Fruit fly (Drosophila melanogaster) whole organism, prepupa: ENCODE data around the gene RpL7A.

Experiments
- Blimp-1 ChIP-seq: fragments of 200-800 bp; sonication (Bioruptor generic); optimal IDR thresholded peaks from 3 replicates; lab custom pipeline; 2017; ENCODE audit warnings: missing biosample characterization, missing genetic modification characterization, mild to moderate bottlenecking, moderate library complexity, missing genetic modification reagents
- CG10669 ChIP-seq: fragments of 200-800 bp; sonication (Bioruptor generic); optimal IDR thresholded peaks from 3 replicates; lab custom pipeline; 2018; ENCODE audit warnings: missing biosample characterization, mild to moderate bottlenecking, missing genetic modification characterization, moderate library complexity
- CG11294 ChIP-seq: fragments of 200-800 bp; sonication (Bioruptor generic); IDR thresholded peaks from 2 replicates; pipeline ENCODE4 v1.3.6; 2022; ENCODE audit warnings: missing biosample characterization, missing genetic modification characterization
- CG11902 ChIP-seq: fragments of 200-800 bp; sonication (Bioruptor generic); optimal IDR thresholded peaks from 3 replicates; lab custom pipeline; 2016; ENCODE audit warnings: missing biosample characterization, missing genetic modification characterization
- CG15336 ChIP-seq: fragments of 200-800 bp; sonication (Bioruptor generic); IDR thresholded peaks from 2 replicates; pipeline ENCODE4 v1.3.6; 2022; ENCODE audit warnings: missing biosample characterization, missing genetic modification characterization
- CG1621 ChIP-seq: fragments of 200-800 bp; sonication (Bioruptor generic); optimal IDR thresholded peaks from 3 replicates; lab custom pipeline; 2018; ENCODE audit warnings: missing biosample characterization, mild to moderate bottlenecking, missing genetic modification characterization
- CG16779 ChIP-seq: fragments of 200-800 bp; sonication (Bioruptor generic); optimal IDR thresholded peaks from 3 replicates; lab custom pipeline; 2017; ENCODE audit warnings: missing biosample characterization, mild to moderate bottlenecking, missing genetic modification characterization
- CG3032 ChIP-seq: fragments of 200-800 bp; optimal IDR thresholded peaks from 2 replicates; lab custom pipeline; 2019; ENCODE audit warnings: missing biosample characterization, mild to moderate bottlenecking, missing genetic modification characterization, moderate library complexity
- CG31627 ChIP-seq: fragments of 200-800 bp; sonication (Bioruptor generic); optimal IDR thresholded peaks from 3 replicates; lab custom pipeline; 2016; ENCODE audit warnings: missing biosample characterization, missing genetic modification characterization
- CG32006 ChIP-seq: fragments of 200-800 bp; sonication (Bioruptor generic); optimal IDR thresholded peaks from 3 replicates; lab custom pipeline; 2017; ENCODE audit warnings: missing biosample characterization, mild to moderate bottlenecking, missing genetic modification characterization
- CG34406 ChIP-seq: fragments of 200-800 bp; sonication (Bioruptor generic); optimal IDR thresholded peaks from 3 replicates; lab custom pipeline; 2016; ENCODE audit warnings: missing biosample characterization, missing genetic modification characterization
- CG6276 ChIP-seq: fragments of 200-800 bp; sonication (Bioruptor generic); optimal IDR thresholded peaks from 2 replicates; lab custom pipeline; 2017; ENCODE audit warnings: missing biosample characterization, mild to moderate bottlenecking, missing genetic modification characterization
- CG6792 ChIP-seq: fragments of 200-800 bp; sonication (Bioruptor generic); optimal IDR thresholded peaks from 3 replicates; lab custom pipeline; 2016; ENCODE audit warnings: missing biosample characterization, missing genetic modification characterization
- CG6808 ChIP-seq: fragments of 200-800 bp; sonication (Bioruptor generic); optimal IDR thresholded peaks from 3 replicates; lab custom pipeline; 2017; ENCODE audit warnings: missing biosample characterization, missing genetic modification characterization, mild to moderate bottlenecking, moderate library complexity, missing genetic modification reagents
- CG7368 ChIP-seq: fragments of 200-800 bp; sonication (Bioruptor generic); optimal IDR thresholded peaks from 3 replicates; lab custom pipeline; 2016; ENCODE audit warnings: missing biosample characterization, missing genetic modification characterization
- CG9139 ChIP-seq: fragments of 200-800 bp; sonication (Bioruptor generic); optimal IDR thresholded peaks from 3 replicates; lab custom pipeline; 2017; ENCODE audit warnings: missing biosample characterization, mild to moderate bottlenecking, missing genetic modification characterization
- Eip93F ChIP-seq: fragments of 200-800 bp; sonication (Bioruptor generic); optimal IDR thresholded peaks from 2 replicates; lab custom pipeline; 2016; ENCODE audit warnings: missing biosample characterization, mild to moderate bottlenecking, missing genetic modification characterization
- Ets21C ChIP-seq: fragments of 200-800 bp; sonication (Bioruptor generic); optimal IDR thresholded peaks from 3 replicates; lab custom pipeline; 2016; ENCODE audit warnings: missing biosample characterization, missing genetic modification characterization
- Ets96B ChIP-seq: fragments of 200-800 bp; optimal IDR thresholded peaks from 2 replicates; lab custom pipeline; 2019; ENCODE audit warnings: missing biosample characterization, mild to moderate bottlenecking, missing genetic modification characterization, moderate library complexity
- Gug ChIP-seq: fragments of 200-800 bp; sonication (Bioruptor generic); IDR thresholded peaks from 2 replicates; pipeline ENCODE4 v1.3.6; 2022; ENCODE audit warnings: missing biosample characterization, missing genetic modification characterization
- Hr39 ChIP-seq: fragments of 200-800 bp; sonication (Bioruptor generic); optimal IDR thresholded peaks from 2 replicates; lab custom pipeline; 2016; ENCODE audit warnings: missing biosample characterization, missing genetic modification characterization
- Lpt ChIP-seq: fragments of 200-800 bp; sonication (Bioruptor generic); optimal IDR thresholded peaks from 3 replicates; lab custom pipeline; 2016; ENCODE audit warnings: missing biosample characterization, missing genetic modification characterization
- Met ChIP-seq: fragments of 200-800 bp; sonication (Bioruptor generic); optimal IDR thresholded peaks from 3 replicates; lab custom pipeline; 2016; ENCODE audit warnings: missing biosample characterization, missing genetic modification characterization
- OdsH ChIP-seq: fragments of 200-800 bp; sonication (Bioruptor generic); optimal IDR thresholded peaks from 3 replicates; lab custom pipeline; 2016; ENCODE audit warnings: missing biosample characterization, missing genetic modification characterization
- Smox ChIP-seq: fragments of 200-800 bp; sonication (Bioruptor generic); optimal IDR thresholded peaks from 3 replicates; lab custom pipeline; 2016; ENCODE audit warnings: missing biosample characterization, missing genetic modification characterization
- Sox102F ChIP-seq: fragments of 200-800 bp; sonication (Bioruptor generic); optimal IDR thresholded peaks from 2 replicates; lab custom pipeline; 2016; ENCODE audit warnings: missing biosample characterization, mild to moderate bottlenecking, missing genetic modification characterization
- Sox14 ChIP-seq: fragments of 200-800 bp; sonication (Bioruptor generic); optimal IDR thresholded peaks from 3 replicates; lab custom pipeline; 2016; ENCODE audit warnings: missing biosample characterization, missing genetic modification characterization
- Sox15 ChIP-seq: fragments of 200-800 bp; sonication (Bioruptor generic); optimal IDR thresholded peaks from 3 replicates; lab custom pipeline; 2016; ENCODE audit warnings: missing biosample characterization, missing genetic modification characterization
- achi ChIP-seq: fragments of 200-800 bp; sonication (Bioruptor generic); optimal IDR thresholded peaks from 3 replicates; lab custom pipeline; 2016; ENCODE audit warnings: missing biosample characterization, missing genetic modification characterization
- cyc ChIP-seq: fragments of 200-800 bp; sonication (Bioruptor generic); optimal IDR thresholded peaks from 3 replicates; lab custom pipeline; 2016; ENCODE audit warnings: missing biosample characterization, missing genetic modification characterization
- dac ChIP-seq: fragments of 200-800 bp; sonication (Bioruptor generic); optimal IDR thresholded peaks from 2 replicates; lab custom pipeline; 2017; ENCODE audit warnings: missing biosample characterization, mild to moderate bottlenecking, missing genetic modification characterization
- eg ChIP-seq: fragments of 200-800 bp; sonication (Bioruptor generic); IDR thresholded peaks from 3 replicates; pipeline ENCODE4 v1.3.6; 2022; ENCODE audit warnings: missing biosample characterization, missing genetic modification characterization
- fd59A ChIP-seq: fragments of 200-800 bp; sonication (Bioruptor generic); optimal IDR thresholded peaks from 2 replicates; lab custom pipeline; 2017; ENCODE audit warnings: missing biosample characterization, mild to moderate bottlenecking, missing genetic modification characterization, missing genetic modification reagents
- fkh ChIP-seq: fragments of 200-800 bp; sonication (Bioruptor generic); optimal IDR thresholded peaks from 3 replicates; lab custom pipeline; 2017; ENCODE audit warnings: missing biosample characterization, mild to moderate bottlenecking, missing genetic modification characterization, moderate library complexity
- net ChIP-seq: fragments of 200-800 bp; sonication (Bioruptor generic); optimal IDR thresholded peaks from 3 replicates; lab custom pipeline; 2016; ENCODE audit warnings: missing biosample characterization, missing genetic modification characterization
- pdm3 ChIP-seq: fragments of 200-800 bp; sonication (Bioruptor generic); optimal IDR thresholded peaks from 3 replicates; lab custom pipeline; 2016; ENCODE audit warnings: missing biosample characterization, missing genetic modification characterization
- salr ChIP-seq, 2 experiments: fragments of 200-800 bp; sonication (Bioruptor generic); optimal IDR thresholded peaks; 3 replicates each; lab custom pipeline; 2016 to 2018; ENCODE audit warnings: missing biosample characterization in 2 of 2, missing genetic modification characterization in 2 of 2, mild to moderate bottlenecking in 1 of 2
- spab ChIP-seq: fragments of 200-800 bp; sonication (Bioruptor generic); optimal IDR thresholded peaks from 2 replicates; lab custom pipeline; 2017; ENCODE audit warnings: missing biosample characterization, mild to moderate bottlenecking, missing genetic modification characterization, missing genetic modification reagents
- ss ChIP-seq, 2 experiments: fragments of 200-800 bp; sonication (Bioruptor generic); optimal IDR thresholded peaks; 2 replicates in 1 of 2; 3 replicates in 1 of 2; lab custom pipeline; 2017 to 2018; ENCODE audit warnings: mild to moderate bottlenecking in 2 of 2, missing biosample characterization in 2 of 2, missing genetic modification characterization in 2 of 2, moderate library complexity in 1 of 2
- svp ChIP-seq: fragments of 200-800 bp; sonication (Bioruptor generic); peaks from one replicate; lab custom pipeline; 2016; ENCODE audit warnings: missing biosample characterization, missing genetic modification characterization
- topi ChIP-seq: fragments of 200-800 bp; sonication (Bioruptor generic); optimal IDR thresholded peaks from 3 replicates; lab custom pipeline; 2016; ENCODE audit warnings: missing biosample characterization, missing genetic modification characterization
- vri ChIP-seq: fragments of 200-800 bp; sonication (Bioruptor generic); optimal IDR thresholded peaks from 3 replicates; lab custom pipeline; 2016; ENCODE audit warnings: missing biosample characterization, mild to moderate bottlenecking, missing genetic modification characterization

RpL7A gene

DNA sequence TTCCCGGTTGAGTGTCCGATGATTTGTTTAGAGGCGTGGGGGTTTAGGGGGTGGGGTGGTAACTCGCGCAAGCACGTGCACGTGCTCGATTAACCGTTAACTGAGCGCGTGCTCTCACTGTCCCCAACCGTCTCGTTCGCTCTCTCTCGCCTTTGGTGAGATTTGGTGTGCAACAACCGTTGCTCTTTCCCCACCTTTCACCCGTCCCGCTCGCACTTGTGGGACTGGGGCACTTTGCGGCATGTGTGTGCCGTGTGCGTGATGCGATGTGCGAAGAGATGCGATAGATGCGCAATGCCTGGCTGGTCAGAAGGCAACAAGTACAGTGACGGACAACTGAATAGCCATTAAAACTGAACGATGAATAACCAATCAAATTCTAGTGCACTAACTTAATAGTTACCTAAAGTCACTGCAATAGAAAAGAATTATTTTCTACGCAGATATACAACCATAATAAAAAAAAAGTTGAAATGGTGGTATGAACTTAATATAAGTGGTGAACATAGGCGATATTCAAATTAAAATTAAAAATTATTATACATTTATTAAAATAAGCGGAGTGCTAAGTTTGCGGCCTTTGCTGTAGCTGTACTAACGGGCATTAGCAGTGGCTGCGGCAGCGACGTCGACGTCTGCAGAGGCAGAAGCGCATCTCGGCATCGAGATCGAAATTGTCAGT is 38.2 kb upstream of the RpL7A start (continued):
- TF ChIP-seq Ets21C (GFP tag; lab: Kevin White, UChicago) (peak; percentile 45), fd59A (GFP tag; lab: Kevin White, UChicago) (peak; percentile 56), Smox (GFP tag; lab: Kevin White, UChicago) (peak; percentile 64), spab (GFP tag; lab: Kevin White, UChicago) (peak; percentile 71), CG11294 (GFP tag; lab: Robert Waterston, UW) (peak; percentile 77), svp (GFP tag; lab: Kevin White, UChicago) (peak; percentile 91), dac (GFP tag; lab: Kevin White, UChicago) (peak; percentile 89), Sox102F (GFP tag; lab: Kevin White, UChicago) (peak; percentile 69), topi (GFP tag; lab: Kevin White, UChicago) (peak; percentile 71), vri (GFP tag; lab: Kevin White, UChicago) (peak; percentile 54), CG32006 (GFP tag; lab: Kevin White, UChicago) (peak; percentile 97), pdm3 (GFP tag; lab: Kevin White, UChicago) (peak; percentile 71), CG6792 (peak; percentile 65), CG7368 (GFP tag; lab: Kevin White, UChicago) (peak; percentile 64), Blimp-1 (GFP tag; lab: Kevin White, UChicago) (peak; percentile 60), Hr39 (GFP tag; lab: Kevin White, UChicago) (peak; percentile 53), OdsH (GFP tag; lab: Kevin White, UChicago) (peak; percentile 84), Sox14 (peak; percentile 66)

DNA sequence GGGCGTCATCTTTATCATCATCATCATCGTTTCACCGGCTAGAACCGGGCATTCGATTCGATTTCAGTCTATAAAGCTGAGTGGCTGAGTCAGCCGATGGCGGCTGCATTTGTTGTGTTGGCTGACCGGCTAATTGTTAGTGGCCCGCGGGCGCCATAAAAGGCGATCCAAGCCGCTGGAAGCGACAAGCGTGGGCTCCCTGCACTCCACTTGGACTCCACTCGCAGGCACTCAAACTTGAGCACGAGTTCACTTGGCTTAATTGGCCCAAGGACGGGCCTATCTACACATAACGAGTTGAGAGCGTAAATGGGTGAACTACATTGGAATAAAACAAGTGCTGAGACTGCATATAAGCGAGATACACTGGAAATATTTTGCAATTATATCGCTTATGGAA is 18.3 kb upstream of the RpL7A start:
- no peak for TF ChIP-seq Met (GFP tag; lab: Kevin White, UChicago)
- no peak for TF ChIP-seq CG11294 (GFP tag; lab: Robert Waterston, UW)
- TF ChIP-seq net (GFP tag; lab: Kevin White, UChicago), result no peak
- TF ChIP-seq Sox15 (GFP tag; lab: Kevin White, UChicago), result no peak
- TF ChIP-seq CG34406 (GFP tag; lab: Kevin White, UChicago), result no peak
- no peak for TF ChIP-seq CG31627 (GFP tag; lab: Kevin White, UChicago)
- no peak for TF ChIP-seq CG11902 (GFP tag; lab: Kevin White, UChicago)
- TF ChIP-seq Hr39 (GFP tag; lab: Kevin White, UChicago), result no peak
- no peak for TF ChIP-seq CG10669 (GFP tag; lab: Kevin White, UChicago)
- no peak for TF ChIP-seq fd59A (GFP tag; lab: Kevin White, UChicago)

- no peak for TF ChIP-seq Lpt (GFP tag; lab: Kevin White, UChicago)
- no peak for TF ChIP-seq spab (GFP tag; lab: Kevin White, UChicago)
- no peak for TF ChIP-seq eg (GFP tag; lab: Robert Waterston, UW)
- TF ChIP-seq CG1621 (tag; lab: Kevin White, UChicago), result no peak
- TF ChIP-seq CG6276 (GFP tag; lab: Kevin White, UChicago), result no peak
- no peak for TF ChIP-seq Gug
- TF ChIP-seq CG15336 (GFP tag; lab: Robert Waterston, UW), result no peak
Measured at dm6 chrX:6550118-6550502, 17.0 kb upstream of the RpL7A start.

- peak; percentile 95 for TF ChIP-seq achi (GFP tag; lab: Kevin White, UChicago)
- TF ChIP-seq CG3032 (tag; lab: Kevin White, UChicago), result peak; percentile 95
- TF ChIP-seq Blimp-1 (GFP tag; lab: Kevin White, UChicago), result peak; percentile 88
- TF ChIP-seq CG11902 (GFP tag; lab: Kevin White, UChicago), result peak; percentile 95
- peak; percentile 89 for TF ChIP-seq CG16779 (tag; lab: Kevin White, UChicago)
- peak; percentile 89 to 93 for TF ChIP-seq salr (GFP tag; optimal IDR thresholded peaks at IDR 0.05; lab: Kevin White, UChicago)
- peak; percentile 96 for TF ChIP-seq Sox14
- peak; percentile 89 for TF ChIP-seq Eip93F
- peak; percentile 98 for TF ChIP-seq cyc (GFP tag; lab: Kevin White, UChicago)
- TF ChIP-seq svp (GFP tag; lab: Kevin White, UChicago), result peak; percentile 97
- peak; percentile 91 to 93 for TF ChIP-seq ss (GFP tag; optimal IDR thresholded peaks at IDR 0.05; lab: Kevin White, UChicago)
- peak; percentile 93 for TF ChIP-seq Smox (GFP tag; lab: Kevin White, UChicago)
- TF ChIP-seq Ets96B (tag; lab: Kevin White, UChicago), result peak; percentile 94
- peak; percentile 95 for TF ChIP-seq Hr39 (GFP tag; lab: Kevin White, UChicago)
- TF ChIP-seq CG1621 (tag; lab: Kevin White, UChicago), result peak; percentile 95
- peak; percentile 93 for TF ChIP-seq fd59A (GFP tag; lab: Kevin White, UChicago)
- TF ChIP-seq fkh (GFP tag; lab: Kevin White, UChicago), result peak; percentile 78
- peak; percentile 96 for TF ChIP-seq CG6808
- TF ChIP-seq CG9139, result peak; percentile 84
- peak; percentile 96 for TF ChIP-seq CG31627 (GFP tag; lab: Kevin White, UChicago)
Measured at dm6 chrX:6549428-6550117, 16.4 kb upstream of the RpL7A start.
